Fruit fly (Drosophila melanogaster) whole organism: Measurements from ENCODE around the gene Acsx1R.

Source experiments
- CG8478 ChIP-seq: fragments of >200 bp; optimal IDR thresholded peaks from 2 replicates; lab custom pipeline; 2018; ENCODE audit warnings: inconsistent platforms
- Dll ChIP-seq: fragments of >200 bp; optimal IDR thresholded peaks from 2 replicates; lab custom pipeline; 2017
- EcR ChIP-seq, 2 experiments: fragments of >200 bp; optimal IDR thresholded peaks; 2 replicates each; lab custom pipeline; 2017; ENCODE audit warnings: missing biosample characterization in 2 of 2, missing genetic modification characterization in 2 of 2, missing genetic modification reagents in 2 of 2
- pan ChIP-seq: fragments of >200 bp; optimal IDR thresholded peaks from 2 replicates; lab custom pipeline; 2017
- psq ChIP-seq: fragments of >200 bp; optimal IDR thresholded peaks from 2 replicates; lab custom pipeline; 2017
- usp ChIP-seq: fragments of >200 bp; optimal IDR thresholded peaks from 2 replicates; lab custom pipeline; 2017; ENCODE audit warnings: missing biosample characterization, missing genetic modification characterization, mixed read lengths

Acsx1R gene

DNA sequence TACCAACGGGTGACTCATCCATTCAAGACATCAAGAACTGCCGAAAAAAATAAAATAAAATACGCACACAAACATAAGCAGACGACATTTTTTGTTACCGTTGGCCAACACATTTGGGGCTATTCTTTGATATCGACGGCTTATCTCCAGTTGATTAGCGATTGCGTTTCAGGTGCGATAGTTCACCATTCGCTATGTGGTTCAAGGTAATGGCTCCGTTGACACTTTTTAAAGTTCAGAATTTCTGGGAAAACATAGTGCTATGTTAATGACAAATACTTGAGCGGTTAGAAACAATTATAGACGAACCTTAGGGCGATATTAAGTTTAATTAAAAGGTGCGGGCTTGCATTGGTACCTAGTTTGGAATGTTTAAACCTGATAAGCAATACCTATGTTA is 8.4 kb upstream of the Acsx1R start:
- TF ChIP-seq EcR (GFP tag; optimal IDR thresholded peaks at IDR 0.05; lab: Kevin White, UChicago) (no peak), pan (no peak), psq (lab: Kevin White, UChicago) (no peak), Dll (lab: Kevin White, UChicago) (no peak), usp (GFP tag; lab: Kevin White, UChicago) (no peak)

DNA sequence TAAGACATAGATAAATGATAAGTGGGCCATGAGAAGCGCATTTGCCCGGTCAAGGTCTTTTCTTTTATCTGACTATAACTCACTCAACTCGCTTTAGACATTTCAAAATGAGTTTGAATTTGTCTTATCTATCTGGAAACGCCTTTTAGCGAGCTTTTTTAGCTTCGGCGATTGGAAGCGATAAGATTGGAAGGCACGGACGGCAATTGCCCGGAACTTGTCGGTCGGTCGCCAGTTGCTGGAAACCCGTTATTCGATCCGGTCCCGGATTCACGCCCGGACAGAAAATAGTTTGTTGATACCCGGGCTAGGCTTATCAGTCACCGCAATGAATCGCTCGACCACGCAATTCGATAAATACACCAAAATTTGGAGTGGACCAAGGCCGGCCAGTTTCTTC is 6.2 kb upstream of the Acsx1R start, which contains the start of gene Acsx4:
Gene Acsx4, plus strand, starts transcription at position 233 of the 400 bp plus-strand sequence.
- TF ChIP-seq psq (lab: Kevin White, UChicago), result no peak

DNA sequence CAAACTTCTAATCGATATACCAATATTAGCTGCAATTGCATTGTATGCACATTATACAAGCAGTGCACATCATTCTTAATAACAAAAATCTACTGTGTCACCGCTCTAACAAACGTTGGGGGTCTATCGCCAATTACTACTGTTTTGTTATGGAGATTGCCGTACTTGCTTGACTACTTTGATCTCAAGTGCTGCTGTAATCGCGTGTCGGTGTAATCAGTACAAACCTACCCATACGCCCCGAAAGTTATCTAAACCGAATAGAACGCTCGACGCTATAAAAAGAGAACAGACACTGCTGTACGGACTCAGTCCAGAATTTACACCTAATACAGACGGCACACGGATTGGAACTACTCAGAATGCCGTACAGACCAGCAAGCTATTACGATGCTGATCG is 3.9 kb upstream of the Acsx1R start, which contains the start of gene Acsx3:
Gene Acsx3, plus strand, starts transcription at position 301 of the 400 bp plus-strand sequence.
- TF ChIP-seq psq (lab: Kevin White, UChicago) (no peak), pan (no peak), usp (GFP tag; lab: Kevin White, UChicago) (no peak), Dll (lab: Kevin White, UChicago) (no peak), CG8478 (lab: Kevin White, UChicago) (no peak), EcR (GFP tag; optimal IDR thresholded peaks at IDR 0.05; lab: Kevin White, UChicago) (no peak)

DNA sequence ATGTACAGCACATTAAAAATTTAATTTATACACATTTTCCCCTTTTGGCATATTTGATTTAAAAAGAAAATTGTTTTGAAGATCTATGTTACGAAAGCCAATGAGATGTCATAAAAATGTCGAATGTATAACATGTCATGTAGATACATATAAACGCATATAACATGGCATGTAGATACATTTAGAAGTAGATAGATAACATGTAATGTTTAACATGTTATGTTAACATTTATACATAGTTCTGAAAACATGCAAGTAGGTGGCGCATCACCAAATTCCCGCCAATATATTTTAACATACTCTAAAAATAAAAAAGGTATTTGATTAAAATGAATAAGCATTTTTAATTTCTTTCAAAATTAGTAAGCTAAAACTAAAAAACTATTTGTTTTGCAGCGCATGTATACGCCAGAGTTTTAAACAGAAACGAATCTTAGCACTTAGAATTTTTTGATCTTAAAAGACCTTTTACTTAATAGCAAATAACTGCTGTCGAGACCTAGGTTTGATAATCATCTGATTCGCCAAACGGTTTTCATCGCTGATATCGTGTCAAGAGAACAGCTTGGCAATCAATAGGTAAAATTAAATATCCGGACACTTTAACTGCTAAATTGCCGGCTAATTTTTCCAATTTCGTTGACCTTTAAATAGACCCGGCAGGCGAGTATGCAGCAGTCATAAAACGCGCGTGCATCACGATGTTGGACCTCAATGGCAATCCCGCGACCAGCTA is 1.2 kb upstream of the Acsx1R start, which contains the start of gene Acsx2:
Gene Acsx2, plus strand, starts transcription at position 686 of the 736 bp plus-strand sequence.
- TF ChIP-seq usp (GFP tag; lab: Kevin White, UChicago) (no peak), Dll (lab: Kevin White, UChicago) (no peak)

DNA sequence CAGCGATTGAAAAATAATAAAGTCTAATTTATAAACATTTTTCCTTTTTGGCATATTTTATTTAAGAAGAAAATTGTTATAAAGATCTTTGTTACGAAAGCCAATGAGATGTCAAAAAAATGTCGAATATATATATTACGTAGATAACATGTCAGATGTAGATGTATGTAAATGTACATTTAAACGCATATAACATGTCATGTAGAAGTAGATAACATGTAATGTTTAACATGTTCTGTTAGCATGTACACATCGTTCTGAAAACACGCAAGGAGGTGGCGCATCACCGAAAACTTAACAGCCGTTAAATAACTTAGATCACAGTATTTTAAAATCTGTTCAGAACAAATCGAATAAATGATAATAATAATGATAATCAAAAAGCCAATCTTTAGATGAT is 2.9 kb downstream of the Acsx1R start:
- no peak for TF ChIP-seq Dll (lab: Kevin White, UChicago)
- TF ChIP-seq EcR (GFP tag; optimal IDR thresholded peaks at IDR 0.05; lab: Kevin White, UChicago), result no peak
- no peak for TF ChIP-seq psq (lab: Kevin White, UChicago)
- TF ChIP-seq CG8478 (lab: Kevin White, UChicago), result no peak
- TF ChIP-seq usp (GFP tag; lab: Kevin White, UChicago), result no peak
- no peak for TF ChIP-seq pan

DNA sequence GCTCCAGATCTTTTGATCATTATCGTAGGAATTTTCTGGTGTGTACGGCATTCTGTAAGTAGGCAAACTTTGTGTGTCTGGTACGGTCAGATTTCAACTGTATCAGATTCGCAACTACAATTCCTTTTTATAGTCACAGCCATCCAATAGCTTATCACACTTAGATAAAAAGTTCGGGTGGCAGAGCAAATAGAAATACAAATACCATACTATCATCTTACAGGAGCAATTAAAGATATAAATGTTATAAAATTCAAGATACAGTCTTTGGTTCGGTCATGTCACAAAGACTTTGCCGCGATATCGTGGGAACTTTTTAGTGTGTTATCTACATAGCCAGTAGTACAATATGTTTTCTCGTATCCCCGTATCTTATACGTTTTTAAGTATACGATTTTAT is 4.0 kb downstream of the Acsx1R start, which contains the start of gene Acsx1L:
Gene Acsx1L, minus strand, starts transcription at position 101 of the 400 bp plus-strand sequence.
- no peak for TF ChIP-seq EcR (GFP tag; optimal IDR thresholded peaks at IDR 0.05; lab: Kevin White, UChicago)
- TF ChIP-seq pan, result no peak
- no peak for TF ChIP-seq usp (GFP tag; lab: Kevin White, UChicago)
- TF ChIP-seq psq (lab: Kevin White, UChicago), result no peak
- no peak for TF ChIP-seq CG8478 (lab: Kevin White, UChicago)
- TF ChIP-seq Dll (lab: Kevin White, UChicago), result no peak

DNA sequence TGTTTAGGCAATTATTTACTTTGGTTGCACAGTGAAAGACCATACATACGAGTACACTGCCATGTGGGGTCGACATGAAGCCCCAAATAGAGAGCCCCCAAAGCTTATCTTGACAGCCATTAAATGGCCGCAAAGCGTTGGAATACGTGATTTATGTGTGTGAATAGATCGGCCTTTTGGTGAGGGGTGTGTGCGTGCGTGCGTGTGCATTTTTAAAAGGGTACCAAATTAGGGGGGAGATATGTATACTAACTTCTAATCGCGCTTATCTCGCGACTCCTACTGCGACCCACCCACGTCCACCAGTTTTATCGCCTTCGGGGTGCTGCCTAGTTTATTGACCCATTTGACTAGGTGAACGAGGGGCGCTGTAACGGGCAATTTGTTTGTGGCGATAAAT is 34.2 kb downstream of the Acsx1R start:
- TF ChIP-seq Dll (lab: Kevin White, UChicago), result no peak
- TF ChIP-seq psq (lab: Kevin White, UChicago), result no peak
- no peak for TF ChIP-seq pan
- no peak for TF ChIP-seq usp (GFP tag; lab: Kevin White, UChicago)
- TF ChIP-seq CG8478 (lab: Kevin White, UChicago), result no peak
- TF ChIP-seq EcR (GFP tag; optimal IDR thresholded peaks at IDR 0.05; lab: Kevin White, UChicago), result no peak

DNA sequence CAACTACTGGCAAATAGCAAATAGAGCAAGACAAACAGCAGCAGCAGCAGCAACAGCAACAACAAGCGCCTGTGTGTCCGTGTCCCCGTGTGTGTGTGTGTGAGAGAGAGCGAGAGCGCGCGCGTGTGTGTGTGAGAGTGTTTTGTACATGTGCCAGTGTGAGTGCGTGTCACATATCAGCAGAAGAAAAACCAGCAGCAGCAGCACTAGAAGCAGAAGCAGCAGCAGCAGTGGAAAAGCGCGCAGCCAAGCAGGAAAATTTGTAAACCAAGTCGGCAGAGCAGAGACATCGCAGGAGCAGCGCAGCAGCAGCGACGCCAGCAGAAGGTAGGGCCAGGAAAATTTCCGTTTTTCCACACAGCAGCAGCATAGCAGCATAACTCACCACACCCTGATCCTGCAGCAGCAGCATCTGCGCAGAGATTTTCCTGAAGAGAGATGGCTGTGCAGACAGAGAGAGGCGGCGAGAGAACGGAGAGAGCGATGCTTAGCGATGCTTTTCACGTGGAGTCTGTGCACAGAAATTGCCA is 46.1 kb downstream of the Acsx1R start:
- no peak for TF ChIP-seq psq (lab: Kevin White, UChicago)

DNA sequence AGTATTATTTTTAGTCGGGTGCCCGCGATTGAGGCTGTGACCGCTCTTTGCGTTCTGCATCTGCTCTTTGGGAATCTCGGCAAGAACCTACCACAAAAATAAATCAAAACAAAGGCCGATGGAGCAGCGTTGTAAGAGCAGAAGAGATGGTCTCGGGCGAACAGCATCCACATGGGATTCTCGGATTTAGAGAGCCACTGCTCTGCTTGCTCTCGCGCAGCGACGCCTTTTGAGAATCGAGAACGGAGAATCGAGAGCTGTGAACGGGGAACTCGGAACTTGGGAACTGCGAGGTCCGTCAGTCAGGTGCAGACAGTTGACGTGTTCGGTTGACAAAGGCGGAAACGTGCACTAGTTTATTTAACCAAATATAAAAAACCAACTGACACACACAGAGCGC is 46.7 kb downstream of the Acsx1R start, which contains the start of gene GluClalpha:
Gene GluClalpha, plus strand, starts transcription at position 301 of the 400 bp plus-strand sequence.
- TF ChIP-seq pan (no peak), Dll (lab: Kevin White, UChicago) (peak; percentile 33)

DNA sequence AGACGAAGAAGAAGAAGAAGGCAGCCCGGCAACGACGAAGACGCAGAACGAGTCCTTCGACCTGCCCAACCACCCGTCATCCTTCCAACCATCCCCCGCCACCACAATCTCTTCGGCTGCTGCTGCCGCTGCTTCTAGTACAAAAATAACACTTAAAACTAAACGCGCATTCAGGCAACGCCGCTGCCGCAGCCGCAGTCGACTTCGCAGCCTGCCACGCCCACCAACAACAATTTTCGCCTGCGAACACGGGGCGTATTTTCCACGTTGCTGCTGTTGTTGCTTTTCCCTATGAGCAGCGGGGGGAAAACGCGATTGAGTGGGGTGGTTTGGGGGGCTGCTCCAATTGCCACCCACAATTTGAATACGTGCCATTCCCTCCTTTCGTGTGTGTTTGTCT is 49.3 kb downstream of the Acsx1R start:
- TF ChIP-seq CG8478 (lab: Kevin White, UChicago) (no peak), Dll (lab: Kevin White, UChicago) (no peak), psq (lab: Kevin White, UChicago) (no peak), EcR (GFP tag; optimal IDR thresholded peaks at IDR 0.05; lab: Kevin White, UChicago) (no peak)

DNA sequence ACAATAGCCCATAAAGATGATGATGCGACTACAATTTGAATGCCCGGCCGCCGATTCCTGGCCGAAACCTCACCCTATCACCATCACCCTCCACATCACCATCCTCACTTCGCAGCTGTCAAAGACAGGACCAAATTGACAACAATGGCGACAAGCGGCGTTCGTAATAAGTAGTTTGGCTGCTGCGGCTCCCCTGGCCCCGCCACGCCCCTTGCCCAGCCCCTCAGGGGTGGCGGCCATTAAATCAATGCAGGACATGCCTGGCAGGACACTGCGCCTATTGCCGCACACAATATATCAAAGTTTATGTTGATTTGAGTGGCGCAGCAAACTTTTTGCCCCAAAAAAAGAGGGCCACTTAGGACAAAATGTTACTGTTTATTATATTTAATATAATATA is 51.5 kb downstream of the Acsx1R start:
- no peak for TF ChIP-seq EcR (GFP tag; optimal IDR thresholded peaks at IDR 0.05; lab: Kevin White, UChicago)
- TF ChIP-seq pan, result no peak
- no peak for TF ChIP-seq CG8478 (lab: Kevin White, UChicago)
- no peak for TF ChIP-seq usp (GFP tag; lab: Kevin White, UChicago)
- TF ChIP-seq psq (lab: Kevin White, UChicago), result no peak
- TF ChIP-seq Dll (lab: Kevin White, UChicago), result no peak
